Worm (Caenorhabditis elegans): ENCODE results near the gene mtm-3.

DNA sequence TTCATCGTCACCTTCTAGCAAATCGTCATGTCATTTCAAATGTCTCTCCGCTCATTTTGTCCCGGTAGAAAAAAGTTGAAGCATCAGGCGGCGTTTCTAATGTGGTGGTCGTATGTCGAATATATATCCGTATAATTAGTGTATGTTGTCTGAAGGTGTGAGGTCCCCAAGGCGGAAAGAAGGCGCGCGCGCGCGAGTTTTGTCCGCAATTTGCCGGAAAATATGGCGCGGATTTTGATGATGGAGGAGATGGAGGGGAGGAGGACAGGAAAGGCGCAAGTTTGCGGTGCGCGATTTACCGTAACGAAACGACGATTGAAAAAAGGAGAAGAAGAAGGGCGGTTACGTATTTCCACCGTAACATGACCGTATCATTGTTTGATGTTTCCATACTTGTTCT lies 58.2 kb downstream of the mtm-3 start:
- TF ChIP-seq skn-1 (tag; optimal IDR thresholded peaks at IDR 0.05): no peak
- TF ChIP-seq nhr-77 (tag; optimal IDR thresholded peaks at IDR 0.05): no peak
- no peak for TF ChIP-seq F10B5.3 (tag; optimal IDR thresholded peaks at IDR 0.05)
- no peak for TF ChIP-seq unc-39 (tag; optimal IDR thresholded peaks at IDR 0.05)
- no peak for TF ChIP-seq lin-15B (tag; optimal IDR thresholded peaks at IDR 0.05)

Measured in whole organism, L4 larva.